Fruit fly (Drosophila melanogaster) whole organism, embryonic: ENCODE data around the gene Rai1.

Experiments used
- Atf3 ChIP-seq: fragments of 200-800 bp; sonication (Bioruptor generic); optimal IDR thresholded peaks from 3 replicates; lab custom pipeline; 2016; ENCODE audit warnings: missing biosample characterization, missing genetic modification characterization
- CG1024 ChIP-seq: fragments of 200-800 bp; sonication (Bioruptor generic); IDR thresholded peaks from 2 replicates; pipeline ENCODE4 v1.3.6; 2022; ENCODE audit warnings: missing biosample characterization, missing genetic modification characterization
- CG10431 ChIP-seq: fragments of 200-800 bp; sonication (Bioruptor generic); optimal IDR thresholded peaks from 3 replicates; lab custom pipeline; 2018; ENCODE audit warnings: missing biosample characterization, mild to moderate bottlenecking, missing genetic modification characterization
- CG11504 ChIP-seq: fragments of 200-800 bp; sonication (Bioruptor generic); optimal IDR thresholded peaks from 3 replicates; lab custom pipeline; 2019; ENCODE audit warnings: missing biosample characterization, mild to moderate bottlenecking, missing genetic modification characterization, moderate library complexity
- CG12299 ChIP-seq: fragments of 200-800 bp; sonication (Bioruptor generic); optimal IDR thresholded peaks from 2 replicates; lab custom pipeline; 2018; ENCODE audit warnings: missing biosample characterization, mild to moderate bottlenecking, missing genetic modification characterization
- CG12942 ChIP-seq: fragments of 200-800 bp; sonication (Bioruptor generic); optimal IDR thresholded peaks from 3 replicates; lab custom pipeline; 2016; ENCODE audit warnings: missing biosample characterization, missing genetic modification characterization
- CG13424 ChIP-seq: fragments of 200-800 bp; sonication (Bioruptor generic); optimal IDR thresholded peaks from 2 replicates; lab custom pipeline; 2019; ENCODE audit warnings: missing biosample characterization, mild to moderate bottlenecking, missing genetic modification characterization, moderate library complexity
- CG13894 ChIP-seq: fragments of 200-800 bp; sonication (Bioruptor generic); optimal IDR thresholded peaks from 3 replicates; lab custom pipeline; 2018; ENCODE audit warnings: missing biosample characterization, mild to moderate bottlenecking, missing genetic modification characterization, moderate library complexity
- CG15601 ChIP-seq: fragments of 200-800 bp; sonication (Bioruptor generic); optimal IDR thresholded peaks from 3 replicates; lab custom pipeline; 2019; ENCODE audit warnings: missing biosample characterization, mild to moderate bottlenecking, missing genetic modification characterization, moderate library complexity
- CG17186 ChIP-seq: fragments of 200-800 bp; sonication (Bioruptor generic); optimal IDR thresholded peaks from 3 replicates; lab custom pipeline; 2017; ENCODE audit warnings: missing biosample characterization, missing genetic modification reagents, missing genetic modification characterization
- CG17361 ChIP-seq: fragments of 200-800 bp; sonication (Bioruptor generic); IDR thresholded peaks from 3 replicates; pipeline ENCODE4 v1.3.6; 2022; ENCODE audit warnings: missing biosample characterization, missing genetic modification characterization
- CG17802 ChIP-seq: fragments of 200-800 bp; sonication (Bioruptor generic); optimal IDR thresholded peaks from 2 replicates; lab custom pipeline; 2018; ENCODE audit warnings: missing biosample characterization, mild to moderate bottlenecking, missing genetic modification characterization, moderate library complexity
- CG2889 ChIP-seq: fragments of 200-800 bp; sonication (Bioruptor generic); IDR thresholded peaks from 3 replicates; pipeline ENCODE4 v1.3.6; 2022; ENCODE audit warnings: missing biosample characterization, missing genetic modification characterization
- CG30020 ChIP-seq: fragments of 200-800 bp; optimal IDR thresholded peaks from 2 replicates; lab custom pipeline; 2019; ENCODE audit warnings: missing biosample characterization, mild to moderate bottlenecking, missing genetic modification characterization, moderate library complexity
- CG32767 ChIP-seq: fragments of 200-800 bp; sonication (Bioruptor generic); IDR thresholded peaks from 2 replicates; pipeline ENCODE4 v1.3.6; 2022; ENCODE audit warnings: missing biosample characterization, missing genetic modification characterization
- CG4424 ChIP-seq: fragments of 200-800 bp; sonication (Bioruptor generic); optimal IDR thresholded peaks from 3 replicates; lab custom pipeline; 2016; ENCODE audit warnings: missing biosample characterization, missing genetic modification characterization
- CG4820 ChIP-seq: fragments of 200-800 bp; sonication (Bioruptor generic); optimal IDR thresholded peaks from 3 replicates; lab custom pipeline; 2016; ENCODE audit warnings: missing biosample characterization, missing genetic modification characterization
- CG7963 ChIP-seq: fragments of 200-800 bp; sonication (Bioruptor generic); IDR thresholded peaks from 3 replicates; pipeline ENCODE4 v1.3.6; 2022; ENCODE audit warnings: missing biosample characterization, missing genetic modification characterization; ENCODE audit not compliant: partially characterized antibody
- CG8388 ChIP-seq: fragments of 200-800 bp; sonication (Bioruptor generic); optimal IDR thresholded peaks from 2 replicates; lab custom pipeline; 2019; ENCODE audit warnings: missing biosample characterization, mild to moderate bottlenecking, missing genetic modification characterization, moderate library complexity
- CG8924 ChIP-seq: fragments of 200-800 bp; optimal IDR thresholded peaks from 3 replicates; lab custom pipeline; 2019; ENCODE audit warnings: missing biosample characterization, mild to moderate bottlenecking, missing genetic modification characterization, moderate library complexity
- CG9817 ChIP-seq: fragments of 200-800 bp; sonication (Bioruptor generic); optimal IDR thresholded peaks from 2 replicates; lab custom pipeline; 2018; ENCODE audit warnings: missing biosample characterization, mild to moderate bottlenecking, missing genetic modification characterization, moderate library complexity
- CoRest ChIP-seq: fragments of 200-800 bp; sonication (Bioruptor generic); optimal IDR thresholded peaks from 3 replicates; lab custom pipeline; 2018; ENCODE audit warnings: missing biosample characterization, mild to moderate bottlenecking, missing genetic modification characterization, moderate library complexity
- Ets65A ChIP-seq: fragments of 200-800 bp; sonication (Bioruptor generic); peaks from one replicate; lab custom pipeline; 2016; ENCODE audit warnings: missing biosample characterization, missing genetic modification characterization
- Fer1 ChIP-seq: fragments of 200-800 bp; sonication (Bioruptor generic); optimal IDR thresholded peaks from 2 replicates; lab custom pipeline; 2017; ENCODE audit warnings: missing biosample characterization, mild to moderate bottlenecking, missing genetic modification characterization
- HLH4C ChIP-seq: fragments of 200-800 bp; sonication (Bioruptor generic); IDR thresholded peaks from 3 replicates; pipeline ENCODE4 v1.3.6; 2022; ENCODE audit warnings: missing biosample characterization, missing genetic modification characterization; ENCODE audit not compliant: partially characterized antibody
- Hsf ChIP-seq: fragments of 200-800 bp; sonication (Bioruptor generic); optimal IDR thresholded peaks from 3 replicates; lab custom pipeline; 2016; ENCODE audit warnings: missing biosample characterization, missing genetic modification characterization
- Neu2 ChIP-seq: fragments of 200-800 bp; sonication (Bioruptor generic); optimal IDR thresholded peaks from 3 replicates; lab custom pipeline; 2016; ENCODE audit warnings: missing biosample characterization, missing genetic modification characterization, borderline replicate concordance
- Scr ChIP-seq: fragments of 200-800 bp; sonication (Bioruptor generic); IDR thresholded peaks from 2 replicates; pipeline ENCODE4 v1.3.6; 2022; ENCODE audit warnings: missing biosample characterization, missing genetic modification characterization; ENCODE audit not compliant: partially characterized antibody
- Ssrp ChIP-seq: fragments of 200-800 bp; sonication (Bioruptor generic); optimal IDR thresholded peaks from 2 replicates; lab custom pipeline; 2018; ENCODE audit warnings: missing biosample characterization, mild to moderate bottlenecking, missing genetic modification characterization, moderate library complexity
- ase ChIP-seq: fragments of 200-800 bp; sonication (Bioruptor generic); IDR thresholded peaks from 3 replicates; pipeline ENCODE4 v1.3.6; 2022; ENCODE audit warnings: missing biosample characterization, missing genetic modification characterization
- bab2 ChIP-seq: fragments of 200-800 bp; sonication (Bioruptor generic); optimal IDR thresholded peaks from 2 replicates; lab custom pipeline; 2016; ENCODE audit warnings: missing biosample characterization, missing genetic modification characterization
- bbx ChIP-seq: fragments of 200-800 bp; sonication (Bioruptor generic); IDR thresholded peaks from 2 replicates; pipeline ENCODE4 v1.3.6; 2022; ENCODE audit warnings: missing biosample characterization, missing genetic modification characterization; ENCODE audit not compliant: partially characterized antibody
- cas ChIP-seq: fragments of 200-800 bp; sonication (Bioruptor generic); IDR thresholded peaks from 2 replicates; pipeline ENCODE4 v1.3.6; 2022; ENCODE audit warnings: missing biosample characterization, missing genetic modification characterization
- chm ChIP-seq: fragments of 200-800 bp; sonication (Bioruptor generic); IDR thresholded peaks from 2 replicates; pipeline ENCODE4 v1.3.6; 2022; ENCODE audit warnings: missing biosample characterization, missing genetic modification characterization
- crc ChIP-seq: fragments of 200-800 bp; sonication (Bioruptor generic); optimal IDR thresholded peaks from 2 replicates; lab custom pipeline; 2016; ENCODE audit warnings: missing biosample characterization, missing genetic modification characterization
- crp ChIP-seq, 2 experiments: fragments of 200-800 bp; sonication (Bioruptor generic); optimal IDR thresholded peaks; 2 replicates in 1 of 2; 3 replicates in 1 of 2; lab custom pipeline; 2017; ENCODE audit warnings: missing biosample characterization in 2 of 2, missing genetic modification characterization in 2 of 2, mild to moderate bottlenecking in 1 of 2, moderate library complexity in 1 of 2
- emc ChIP-seq: fragments of 200-800 bp; sonication (Bioruptor generic); optimal IDR thresholded peaks from 2 replicates; lab custom pipeline; 2016; ENCODE audit warnings: missing biosample characterization, missing genetic modification characterization
- exex ChIP-seq: fragments of 200-800 bp; sonication (Bioruptor generic); optimal IDR thresholded peaks from 4 replicates; lab custom pipeline; 2018; ENCODE audit warnings: missing biosample characterization, mild to moderate bottlenecking, missing genetic modification characterization, moderate library complexity
- gce ChIP-seq: fragments of 200-800 bp; sonication (Bioruptor generic); IDR thresholded peaks from 3 replicates; pipeline ENCODE4 v1.3.6; 2022; ENCODE audit warnings: missing biosample characterization, missing genetic modification characterization
- gcm ChIP-seq: fragments of 200-800 bp; sonication (Bioruptor generic); optimal IDR thresholded peaks from 2 replicates; lab custom pipeline; 2019; ENCODE audit warnings: missing biosample characterization, mild to moderate bottlenecking, missing genetic modification characterization, moderate library complexity
- gfzf ChIP-seq: fragments of 200-800 bp; sonication (Bioruptor generic); optimal IDR thresholded peaks from 2 replicates; lab custom pipeline; 2016; ENCODE audit warnings: missing biosample characterization, mild to moderate bottlenecking, missing genetic modification characterization, moderate library complexity
- jing ChIP-seq: fragments of 200-800 bp; sonication (Bioruptor generic); optimal IDR thresholded peaks from 2 replicates; lab custom pipeline; 2018; ENCODE audit warnings: missing biosample characterization, mild to moderate bottlenecking, missing genetic modification characterization
- pita ChIP-seq: fragments of 200-800 bp; sonication (Bioruptor generic); optimal IDR thresholded peaks from 2 replicates; lab custom pipeline; 2017; ENCODE audit warnings: missing biosample characterization, mild to moderate bottlenecking, missing genetic modification characterization
- repo ChIP-seq: fragments of 200-800 bp; sonication (Bioruptor generic); optimal IDR thresholded peaks from 2 replicates; lab custom pipeline; 2016; ENCODE audit warnings: missing biosample characterization, missing genetic modification characterization
- sc ChIP-seq, 3 experiments: fragments of >200 bp in 2 of 3; fragments of 200-800 bp in 1 of 3; sonication (Bioruptor generic) in 1 of 3; optimal IDR thresholded peaks; 2 replicates in 2 of 3; 3 replicates in 1 of 3; lab custom pipeline; 2017; ENCODE audit warnings: mild to moderate bottlenecking in 1 of 3, missing biosample characterization in 1 of 3, missing genetic modification characterization in 1 of 3, missing genetic modification reagents in 1 of 3
- shn ChIP-seq: fragments of 200-800 bp; sonication (Bioruptor generic); optimal IDR thresholded peaks from 3 replicates; lab custom pipeline; 2016; ENCODE audit warnings: missing biosample characterization, missing genetic modification characterization
- trem ChIP-seq: fragments of 200-800 bp; optimal IDR thresholded peaks from 3 replicates; lab custom pipeline; 2019; ENCODE audit warnings: missing biosample characterization, mild to moderate bottlenecking, missing genetic modification characterization, moderate library complexity
- vnd ChIP-seq: fragments of 200-800 bp; sonication (Bioruptor generic); IDR thresholded peaks from 3 replicates; pipeline ENCODE4 v1.3.6; 2022; ENCODE audit warnings: missing biosample characterization, missing genetic modification characterization; ENCODE audit not compliant: partially characterized antibody
- vvl ChIP-seq: fragments of 200-800 bp; sonication (Bioruptor generic); IDR thresholded peaks from 2 replicates; pipeline ENCODE4 v1.3.6; 2022; ENCODE audit warnings: missing biosample characterization, missing genetic modification characterization
- z ChIP-seq: fragments of 200-800 bp; sonication (Bioruptor generic); IDR thresholded peaks from 3 replicates; pipeline ENCODE4 v1.3.6; 2022; ENCODE audit warnings: missing biosample characterization, missing genetic modification characterization

The Rai1 gene

DNA sequence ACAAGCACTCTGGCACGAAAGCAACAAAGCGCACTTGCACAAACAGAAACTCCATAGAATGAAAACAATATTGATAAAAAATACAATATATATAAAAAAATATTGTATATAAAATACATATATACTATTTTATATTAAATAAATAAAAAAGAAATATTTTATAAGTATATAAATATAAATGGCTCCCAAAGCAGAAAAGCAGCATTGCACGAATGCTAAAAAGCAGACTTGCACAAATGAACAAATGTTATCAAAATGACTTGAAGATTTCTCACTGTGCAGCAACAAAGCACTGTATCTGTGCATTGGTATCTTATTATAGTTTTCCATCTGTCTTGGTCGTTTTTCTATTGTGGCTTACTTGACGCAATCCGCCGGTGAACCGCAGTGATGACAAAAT, 34.4 kb downstream of the Rai1 start:
- TF ChIP-seq Fer1: peak; percentile 11
- no peak for TF ChIP-seq CG32767 (GFP tag; lab: Robert Waterston, UW)
- TF ChIP-seq CoRest (tag; lab: Kevin White, UChicago): peak; percentile 9
- 0 out of 3 replicates have a peak, but pooled peaks have one; percentile 22 for TF ChIP-seq CG17361
- no peak for TF ChIP-seq CG7963 (GFP tag; lab: Robert Waterston, UW)
- no peak for TF ChIP-seq CG13894 (tag; lab: Kevin White, UChicago)
- no peak for TF ChIP-seq bab2 (GFP tag; lab: Kevin White, UChicago)
- peak; percentile 14 for TF ChIP-seq CG13424 (tag; lab: Kevin White, UChicago)
- no peak for TF ChIP-seq gfzf (GFP tag; lab: Kevin White, UChicago)
- no peak for TF ChIP-seq Neu2 (GFP tag; lab: Kevin White, UChicago)
- TF ChIP-seq ase: no peak
- TF ChIP-seq bbx (GFP tag; lab: Robert Waterston, UW): no peak
- peak; percentile 6 for TF ChIP-seq CG8924
- TF ChIP-seq cas (GFP tag; lab: Robert Waterston, UW): no peak
- no peak for TF ChIP-seq CG17186
- TF ChIP-seq jing (GFP tag; lab: Kevin White, UChicago): no peak
- peak; percentile 18 for TF ChIP-seq Ssrp (tag; lab: Kevin White, UChicago)
- no peak for TF ChIP-seq Atf3 (GFP tag; lab: Kevin White, UChicago)
- no peak for TF ChIP-seq vnd (GFP tag; lab: Robert Waterston, UW)
- TF ChIP-seq emc: no peak
- TF ChIP-seq CG2889 (GFP tag; lab: Robert Waterston, UW): no peak
- TF ChIP-seq repo (GFP tag; lab: Kevin White, UChicago): no peak
- TF ChIP-seq Scr (GFP tag; lab: Robert Waterston, UW): no peak
- no peak for TF ChIP-seq gce (GFP tag; lab: Robert Waterston, UW)
- TF ChIP-seq pita (GFP tag; lab: Kevin White, UChicago): no peak
- no peak for TF ChIP-seq shn (GFP tag; lab: Kevin White, UChicago)
- no peak for TF ChIP-seq sc (optimal IDR thresholded peaks at IDR 0.05; lab: Kevin White, UChicago)
- TF ChIP-seq sc (GFP tag; optimal IDR thresholded peaks at IDR 0.05; lab: Kevin White, UChicago): no peak
- no peak for TF ChIP-seq crc (GFP tag; lab: Kevin White, UChicago)
- TF ChIP-seq CG30020: no peak
- no peak for TF ChIP-seq chm (GFP tag; lab: Robert Waterston, UW)
- no peak for TF ChIP-seq HLH4C
- TF ChIP-seq trem (tag; lab: Kevin White, UChicago): no peak
- no peak for TF ChIP-seq Ets65A (GFP tag; lab: Kevin White, UChicago)
- TF ChIP-seq CG10431: no peak
- TF ChIP-seq gcm (GFP tag; lab: Kevin White, UChicago): no peak
- peak; percentile 5 for TF ChIP-seq CG4424 (GFP tag; lab: Kevin White, UChicago)
- no peak for TF ChIP-seq CG9817
- no peak for TF ChIP-seq CG1024 (GFP tag; lab: Robert Waterston, UW)
- no peak for TF ChIP-seq CG17802 (tag; lab: Kevin White, UChicago)
- TF ChIP-seq CG4820 (GFP tag; lab: Kevin White, UChicago): no peak
- 0 out of 2 replicates have a peak, but pooled peaks have one; percentile 11 for TF ChIP-seq vvl (GFP tag; lab: Robert Waterston, UW)
- TF ChIP-seq CG15601 (tag; lab: Kevin White, UChicago): peak; percentile 52
- no peak for TF ChIP-seq CG12299 (tag; lab: Kevin White, UChicago)
- TF ChIP-seq CG8388 (GFP tag; lab: Kevin White, UChicago): peak; percentile 10
- no peak for TF ChIP-seq Hsf (GFP tag; lab: Kevin White, UChicago)
- TF ChIP-seq z (GFP tag; lab: Robert Waterston, UW): no peak
- no peak for TF ChIP-seq CG12942 (GFP tag; lab: Kevin White, UChicago)
- TF ChIP-seq CG11504 (tag; lab: Kevin White, UChicago): peak; percentile 69
- TF ChIP-seq exex: no peak
- no peak for TF ChIP-seq crp (GFP tag; optimal IDR thresholded peaks at IDR 0.05; lab: Kevin White, UChicago)
